Worm (Caenorhabditis elegans): ENCODE data around the gene csn-4.
A peak's percentile ranks its signal among the peaks of the same experiment; 100 is the strongest.

Gene csn-4

DNA sequence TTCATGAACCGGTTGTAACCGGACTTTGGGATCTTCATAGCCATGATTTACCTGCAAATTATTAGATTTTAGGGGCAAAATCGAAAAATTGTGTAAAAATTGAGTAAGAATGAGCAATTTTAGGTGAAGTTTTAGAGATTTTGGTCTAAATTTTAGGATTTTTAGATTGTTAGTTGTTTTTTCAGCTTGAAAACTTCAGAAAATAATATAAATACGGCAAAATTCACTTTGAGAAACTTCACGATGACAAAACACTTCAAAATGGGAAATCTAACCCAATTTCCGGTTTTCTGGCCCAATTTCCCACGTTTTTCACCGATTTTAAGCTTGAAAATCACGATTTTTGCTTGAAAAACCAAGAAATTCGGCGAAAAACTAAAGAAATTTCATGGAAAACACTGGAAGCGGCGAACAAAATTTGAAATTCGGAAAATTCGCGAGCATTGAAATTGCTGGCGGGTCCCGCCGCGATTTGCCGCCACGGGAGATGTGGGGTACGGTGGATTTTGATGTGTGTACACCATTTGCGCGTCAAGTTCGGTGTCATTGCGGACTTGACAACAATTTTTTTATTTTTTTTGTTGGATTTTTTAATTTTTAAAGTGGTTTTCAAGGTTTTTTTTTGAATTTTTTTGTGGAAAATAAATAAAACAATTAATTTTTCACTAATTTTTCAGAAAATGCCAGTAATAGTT lies 7.2 kb upstream of the csn-4 start, which contains the start of the genes cct-8 and Y55F3AR.2 (continued):
- TF ChIP-seq dmd-9 (GFP tag; IDR thresholded peaks at IDR 0.05): peak; percentile 98
- peak; percentile 14 for TF ChIP-seq lir-3 (tag; optimal IDR thresholded peaks at IDR 0.05)
- TF ChIP-seq pqm-1 (tag; optimal IDR thresholded peaks at IDR 0.05): no peak
- peak; percentile 71; the same call in 1 of the 2 replicates for TF ChIP-seq ceh-44 (GFP tag; IDR thresholded peaks at IDR 0.05)
- peak; percentile 96 for TF ChIP-seq lin-29 (GFP tag; IDR thresholded peaks at IDR 0.05)
- 0 out of 2 replicates have a peak, but pooled peaks have one; percentile 72 for TF ChIP-seq F44E2.7 (GFP tag; IDR thresholded peaks at IDR 0.05)
- TF ChIP-seq gei-8 (GFP tag; optimal IDR thresholded peaks at IDR 0.05): peak; percentile 63
- TF ChIP-seq mxl-2 (GFP tag; conservative IDR thresholded peaks at IDR 0.05): peak; percentile 74
- TF ChIP-seq vab-7 (GFP tag; IDR thresholded peaks at IDR 0.05): peak; percentile 92
- TF ChIP-seq lin-15B (tag; optimal IDR thresholded peaks at IDR 0.05): peak; percentile 81
- peak; percentile 86 for TF ChIP-seq Y5F2A.4 (GFP tag; optimal IDR thresholded peaks at IDR 0.05)
- TF ChIP-seq lin-39 (tag; optimal IDR thresholded peaks at IDR 0.05): peak; percentile 82
- TF ChIP-seq T20F7.1 (GFP tag; optimal IDR thresholded peaks at IDR 0.05): peak; percentile 97
- TF ChIP-seq egl-43 (GFP tag; IDR thresholded peaks at IDR 0.05): peak; percentile 96
- TF ChIP-seq dmd-6 (GFP tag; IDR thresholded peaks at IDR 0.05): peak; percentile 98
- TF ChIP-seq aha-1 (tag): peak; percentile 83
- TF ChIP-seq F26F4.8 (GFP tag; conservative IDR thresholded peaks at IDR 0.05): no peak
- no peak for TF ChIP-seq dmd-8 (GFP tag; IDR thresholded peaks at IDR 0.05)
- peak; percentile 89 for TF ChIP-seq nhr-48 (tag; optimal IDR thresholded peaks at IDR 0.05)
- TF ChIP-seq spr-1 (tag; optimal IDR thresholded peaks at IDR 0.05): peak; percentile 95
- TF ChIP-seq attf-4 (tag; optimal IDR thresholded peaks at IDR 0.05): no peak
- peak; percentile 55; the same call in 1 of the 2 replicates for TF ChIP-seq lim-7 (GFP tag; IDR thresholded peaks at IDR 0.05)
- peak; percentile 92 for TF ChIP-seq jun-1 (tag; optimal IDR thresholded peaks at IDR 0.05)
- TF ChIP-seq saeg-2 (GFP tag; IDR thresholded peaks at IDR 0.05): peak; percentile 97
- TF ChIP-seq php-3 (GFP tag; IDR thresholded peaks at IDR 0.05): peak; percentile 99
- peak; percentile 84 for TF ChIP-seq zip-2 (tag; optimal IDR thresholded peaks at IDR 0.05)
- peak; percentile 93 for TF ChIP-seq F10B5.3 (tag; optimal IDR thresholded peaks at IDR 0.05)
- TF ChIP-seq skn-1 (tag; optimal IDR thresholded peaks at IDR 0.05): no peak
- TF ChIP-seq F37D6.2 (tag; optimal IDR thresholded peaks at IDR 0.05): peak; percentile 94
- TF ChIP-seq lin-13 (GFP tag; optimal IDR thresholded peaks at IDR 0.05): peak; percentile 95
- no peak for TF ChIP-seq aly-2 (tag; optimal IDR thresholded peaks at IDR 0.05)
- peak; percentile 97 for TF ChIP-seq nhr-102 (tag; optimal IDR thresholded peaks at IDR 0.05)
- TF ChIP-seq sdz-12 (GFP tag; optimal IDR thresholded peaks at IDR 0.05): peak; percentile 92
- peak; percentile 95 for TF ChIP-seq F49E8.2 (tag; optimal IDR thresholded peaks at IDR 0.05; ENCODE audit: borderline replicate concordance)
- no peak for TF ChIP-seq ceh-82 (tag; optimal IDR thresholded peaks at IDR 0.05)
- TF ChIP-seq daf-16 (GFP tag; optimal IDR thresholded peaks at IDR 0.05): peak; percentile 58 to 95
- peak; percentile 82 for TF ChIP-seq daf-16 (tag; optimal IDR thresholded peaks at IDR 0.05)
- TF ChIP-seq hlh-30 (tag; optimal IDR thresholded peaks at IDR 0.05; ENCODE audit: insufficient read depth): peak; percentile 92
- peak; percentile 15 to 67 for TF ChIP-seq ZK546.5 (tag; optimal IDR thresholded peaks at IDR 0.05)
- TF ChIP-seq tag-97 (GFP tag; IDR thresholded peaks at IDR 0.05): no peak
- peak in 1 of 2 experiments; percentile 65 for TF ChIP-seq mdl-1 (tag; optimal IDR thresholded peaks at IDR 0.05)
- peak; percentile 98 for TF ChIP-seq mdt-29 (GFP tag; IDR thresholded peaks at IDR 0.05)
- peak; percentile 23 for TF ChIP-seq fos-1 (tag; optimal IDR thresholded peaks at IDR 0.05)
- TF ChIP-seq cey-2 (tag; optimal IDR thresholded peaks at IDR 0.05; ENCODE audit: borderline replicate concordance, insufficient read depth): peak; percentile 63
- peak; percentile 94 for TF ChIP-seq mes-2 (tag; optimal IDR thresholded peaks at IDR 0.05; ENCODE audit: poor library complexity, severe bottlenecking)
- no peak for TF ChIP-seq ceh-62 (tag; optimal IDR thresholded peaks at IDR 0.05)
- peak; percentile 88 for TF ChIP-seq nhr-111 (GFP tag; optimal IDR thresholded peaks at IDR 0.05)
- TF ChIP-seq nhr-76 (tag; optimal IDR thresholded peaks at IDR 0.05): peak; percentile 58
- TF ChIP-seq snpc-1.2 (GFP tag; IDR thresholded peaks at IDR 0.05): peak; percentile 87
- TF ChIP-seq hif-1 (tag; optimal IDR thresholded peaks at IDR 0.05): peak; percentile 85 to 93
